Worm (Caenorhabditis elegans): ENCODE measurements around the gene prmt-5.

The prmt-5 gene

DNA sequence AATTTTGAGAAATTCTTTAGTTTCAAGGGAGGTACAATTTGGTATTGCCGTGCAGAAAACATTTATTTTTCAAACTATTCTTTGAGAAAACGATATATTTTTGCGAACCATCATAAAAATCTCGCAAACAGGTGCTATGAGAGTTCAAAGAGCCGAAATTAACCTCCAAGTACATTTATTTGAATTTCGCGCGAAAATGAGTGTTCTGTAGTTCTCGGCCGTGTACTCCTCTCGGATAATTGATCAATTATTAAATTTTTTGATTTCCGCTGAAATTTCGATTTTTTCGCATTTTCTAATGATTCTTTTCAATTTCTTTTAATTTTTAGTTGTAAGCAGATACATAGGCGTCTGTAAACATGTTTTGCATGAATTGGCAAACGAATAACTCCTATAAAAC is 40.2 kb upstream of the prmt-5 start (continued):
- TF ChIP-seq B0019.2 (GFP tag; conservative IDR thresholded peaks at IDR 0.05) = no peak

DNA sequence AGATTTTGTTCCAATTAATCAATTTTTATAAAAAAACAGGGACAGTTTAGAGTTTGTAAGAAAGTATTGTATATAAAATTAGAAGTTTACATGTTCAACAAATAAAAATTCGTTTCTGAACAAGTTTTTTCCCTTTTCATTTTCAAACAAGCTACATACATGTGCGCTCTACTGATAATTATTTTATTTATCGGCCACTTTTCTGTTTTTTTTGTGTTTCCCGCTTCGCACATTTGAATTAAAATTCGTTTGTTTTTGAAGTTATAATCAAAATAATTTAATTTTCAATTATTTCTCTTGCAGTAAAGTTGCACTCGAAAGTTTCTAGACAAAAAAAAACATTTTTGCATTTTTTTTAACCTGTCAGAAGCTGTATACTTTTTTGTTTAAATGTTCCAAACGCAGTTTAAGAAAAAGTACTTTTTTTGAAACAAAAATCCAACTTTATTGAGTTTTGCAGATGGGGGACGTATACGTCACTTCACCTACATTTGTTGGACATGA is 39.6 kb upstream of the prmt-5 start, which contains the start of gene hira-1:
TSS of gene hira-1 (plus strand) at position 454 of the 504 bp plus-strand sequence.
- TF ChIP-seq F39B2.1 (GFP tag; IDR thresholded peaks at IDR 0.05) (no peak), ztf-18 (tag; optimal IDR thresholded peaks at IDR 0.05) (no peak), mcd-1 (GFP tag; IDR thresholded peaks at IDR 0.05) (peak; percentile 50; the same call in 1 of the 2 replicates), lin-54 (GFP tag; optimal IDR thresholded peaks at IDR 0.05) (peak; percentile 37), hmg-1.2 (GFP tag; IDR thresholded peaks at IDR 0.05) (no peak), ZK185.1 (tag; optimal IDR thresholded peaks at IDR 0.05; ENCODE audit: poor library complexity, severe bottlenecking) (no peak), attf-5 (GFP tag; optimal IDR thresholded peaks at IDR 0.05) (peak; percentile 17), lin-35 (GFP tag; optimal IDR thresholded peaks at IDR 0.05) (peak in 1 of 3 experiments; percentile 42), nfya-1 (tag; optimal IDR thresholded peaks at IDR 0.05; ENCODE audit: borderline replicate concordance, insufficient read depth) (no peak), efl-1 (GFP tag; optimal IDR thresholded peaks at IDR 0.05) (peak; percentile 60), egl-44 (GFP tag; IDR thresholded peaks at IDR 0.05) (no peak), Y56A3A.18 (GFP tag; IDR thresholded peaks at IDR 0.05) (no peak)

DNA sequence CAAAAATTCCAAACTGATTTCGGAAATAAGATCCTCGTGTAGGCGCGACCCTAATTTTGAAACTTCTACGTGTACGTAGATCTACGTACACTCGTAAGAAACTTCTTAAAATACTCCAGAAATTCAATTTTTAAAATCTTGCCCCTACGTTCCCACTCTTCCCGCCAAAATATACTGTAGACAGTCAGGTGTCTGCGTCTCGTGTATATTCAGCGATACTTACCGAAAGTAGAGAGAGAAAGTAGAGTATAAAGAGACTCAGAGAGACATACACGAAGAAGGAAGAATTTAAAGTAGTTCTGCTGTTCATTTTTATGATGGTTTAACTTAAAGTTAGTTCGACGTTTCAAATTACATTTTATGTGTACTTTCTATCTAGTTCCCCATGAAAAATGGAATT is 37.1 kb upstream of the prmt-5 start:
- no peak for TF ChIP-seq rec-8 (tag; optimal IDR thresholded peaks at IDR 0.05)
- TF ChIP-seq hmg-1.2 (GFP tag; IDR thresholded peaks at IDR 0.05) = peak; percentile 20; the same call in 1 of the 2 replicates
- no peak for TF ChIP-seq cebp-1 (GFP tag; IDR thresholded peaks at IDR 0.05)
- no peak for TF ChIP-seq cebp-1 (tag; optimal IDR thresholded peaks at IDR 0.05)
- TF ChIP-seq unc-62 (GFP tag; optimal IDR thresholded peaks at IDR 0.05) = no peak

DNA sequence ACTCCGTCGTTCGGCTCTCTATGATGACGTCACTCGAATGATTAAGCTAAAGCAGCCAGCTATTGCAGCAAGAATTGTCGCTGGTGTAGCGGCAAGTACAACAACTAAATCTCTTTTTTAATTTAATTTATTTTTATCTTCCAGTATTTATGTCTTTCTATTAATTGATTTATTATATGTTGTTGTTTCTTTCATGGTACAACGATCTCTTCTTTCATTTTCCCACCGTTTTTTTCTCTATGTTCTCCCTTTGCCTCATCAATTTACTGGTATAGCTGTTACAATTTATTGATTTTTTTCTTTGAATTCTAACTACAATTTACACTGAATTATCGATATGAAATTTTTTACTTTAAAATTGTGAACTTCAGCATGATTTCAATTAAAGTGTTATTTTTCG is 34.7 kb upstream of the prmt-5 start, which contains the start of gene moc-6:
TSS of gene moc-6 (plus strand) at position 301 of the 400 bp plus-strand sequence.
- no peak for TF ChIP-seq F49E8.2 (tag; optimal IDR thresholded peaks at IDR 0.05; ENCODE audit: insufficient read depth)
- TF ChIP-seq ekl-4 (GFP tag; IDR thresholded peaks at IDR 0.05) = no peak
- no peak for TF ChIP-seq aptf-2 (GFP tag; conservative IDR thresholded peaks at IDR 0.05)

DNA sequence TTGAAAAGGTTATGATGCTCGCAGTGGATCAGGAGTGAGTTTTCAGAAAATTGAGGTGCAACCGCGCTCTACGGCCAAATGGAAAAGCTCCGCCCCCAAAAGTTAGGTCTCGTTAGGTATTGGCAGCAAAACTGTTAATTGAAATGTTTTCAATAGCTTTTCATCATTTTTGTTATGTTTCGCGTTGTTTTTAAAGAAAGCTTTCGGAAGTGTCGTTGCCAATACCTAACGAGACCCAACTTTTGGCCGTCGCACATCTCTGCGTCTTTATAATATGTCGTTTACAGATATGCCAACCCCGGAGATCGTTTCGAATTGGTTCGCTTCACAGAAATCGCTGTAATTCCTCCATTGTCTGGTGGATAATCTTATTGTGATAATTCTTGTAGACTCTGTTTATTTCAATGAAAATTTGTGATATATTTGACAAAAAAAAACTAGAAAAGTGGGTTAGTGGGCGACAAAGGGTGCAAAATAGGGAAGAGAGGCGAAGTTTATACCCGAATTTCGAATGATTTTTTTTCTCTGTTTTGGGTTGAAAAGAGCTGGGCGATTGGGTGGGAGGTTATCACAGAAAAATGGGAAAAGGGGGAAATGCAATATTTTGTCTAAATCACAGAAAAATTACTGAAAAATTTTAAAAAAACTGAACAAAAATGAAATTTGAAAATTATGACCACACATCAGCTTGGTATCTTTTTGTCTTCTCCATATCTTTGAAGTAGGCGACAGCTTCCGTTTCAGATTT is 33.9 kb upstream of the prmt-5 start:
- TF ChIP-seq rec-8 (tag; optimal IDR thresholded peaks at IDR 0.05) = no peak
- no peak for TF ChIP-seq Y53F4B.3 (GFP tag; IDR thresholded peaks at IDR 0.05)
- TF ChIP-seq T07F8.4 (tag; optimal IDR thresholded peaks at IDR 0.05) = no peak
- no peak for TF ChIP-seq bed-1 (GFP tag; IDR thresholded peaks at IDR 0.05)
- TF ChIP-seq sptf-2 (GFP tag; optimal IDR thresholded peaks at IDR 0.05) = no peak
- TF ChIP-seq ceh-58 (GFP tag; IDR thresholded peaks at IDR 0.05) = no peak
- TF ChIP-seq nhr-120 (GFP tag; IDR thresholded peaks at IDR 0.05) = no peak
- TF ChIP-seq him-1 (tag; optimal IDR thresholded peaks at IDR 0.05) = peak; percentile 99
- no peak for TF ChIP-seq Y67H2A.10 (GFP tag; conservative IDR thresholded peaks at IDR 0.05)
- peak; percentile 62; the same call in 1 of the 2 replicates for TF ChIP-seq lin-26 (GFP tag; IDR thresholded peaks at IDR 0.05)
- no peak for TF ChIP-seq hsf-1 (GFP tag; IDR thresholded peaks at IDR 0.05)
- peak; percentile 87 for TF ChIP-seq nhr-90 (tag; optimal IDR thresholded peaks at IDR 0.05)
- no peak for TF ChIP-seq ama-1 (optimal IDR thresholded peaks at IDR 0.05)
- TF ChIP-seq ama-1 (GFP tag; optimal IDR thresholded peaks at IDR 0.05) = peak in 1 of 2 experiments; percentile 4
- no peak for TF ChIP-seq hmg-20 (GFP tag; IDR thresholded peaks at IDR 0.05)
- peak; percentile 11 for TF ChIP-seq zim-3 (tag; optimal IDR thresholded peaks at IDR 0.05)
- peak; percentile 50 for TF ChIP-seq lin-40 (tag; optimal IDR thresholded peaks at IDR 0.05)
- TF ChIP-seq Y79H2A.3 (GFP tag; conservative IDR thresholded peaks at IDR 0.05) = no peak; the same call in 1 of the 2 replicates
- no peak for TF ChIP-seq T26A5.8 (tag; optimal IDR thresholded peaks at IDR 0.05)
- TF ChIP-seq die-1 (tag; optimal IDR thresholded peaks at IDR 0.05) = no peak
- no peak for TF ChIP-seq pha-4 (tag; optimal IDR thresholded peaks at IDR 0.05)
- no peak for TF ChIP-seq hlh-12 (tag; optimal IDR thresholded peaks at IDR 0.05)
